Fruit fly (Drosophila melanogaster) whole organism, prepupa: ENCODE results near the gene senju.

Experiments
- Blimp-1 ChIP-seq: fragments of 200-800 bp; sonication (Bioruptor generic); optimal IDR thresholded peaks from 3 replicates; lab custom pipeline; 2017; ENCODE audit warnings: missing biosample characterization, missing genetic modification characterization, mild to moderate bottlenecking, moderate library complexity, missing genetic modification reagents
- CG10631 ChIP-seq: fragments of 200-800 bp; sonication (Bioruptor generic); optimal IDR thresholded peaks from 2 replicates; lab custom pipeline; 2016; ENCODE audit warnings: missing biosample characterization, missing genetic modification characterization
- CG10669 ChIP-seq: fragments of 200-800 bp; sonication (Bioruptor generic); optimal IDR thresholded peaks from 3 replicates; lab custom pipeline; 2018; ENCODE audit warnings: missing biosample characterization, mild to moderate bottlenecking, missing genetic modification characterization, moderate library complexity
- CG11762 ChIP-seq: fragments of 200-800 bp; sonication (Bioruptor generic); optimal IDR thresholded peaks from 3 replicates; lab custom pipeline; 2016; ENCODE audit warnings: missing biosample characterization, missing genetic modification characterization; ENCODE audit not compliant: insufficient read depth
- CG11902 ChIP-seq: fragments of 200-800 bp; sonication (Bioruptor generic); optimal IDR thresholded peaks from 3 replicates; lab custom pipeline; 2016; ENCODE audit warnings: missing biosample characterization, missing genetic modification characterization
- CG1621 ChIP-seq: fragments of 200-800 bp; sonication (Bioruptor generic); optimal IDR thresholded peaks from 3 replicates; lab custom pipeline; 2018; ENCODE audit warnings: missing biosample characterization, mild to moderate bottlenecking, missing genetic modification characterization
- CG16779 ChIP-seq: fragments of 200-800 bp; sonication (Bioruptor generic); optimal IDR thresholded peaks from 3 replicates; lab custom pipeline; 2017; ENCODE audit warnings: missing biosample characterization, mild to moderate bottlenecking, missing genetic modification characterization
- CG31627 ChIP-seq: fragments of 200-800 bp; sonication (Bioruptor generic); optimal IDR thresholded peaks from 3 replicates; lab custom pipeline; 2016; ENCODE audit warnings: missing biosample characterization, missing genetic modification characterization
- CG32006 ChIP-seq: fragments of 200-800 bp; sonication (Bioruptor generic); optimal IDR thresholded peaks from 3 replicates; lab custom pipeline; 2017; ENCODE audit warnings: missing biosample characterization, mild to moderate bottlenecking, missing genetic modification characterization
- CG4318 ChIP-seq: fragments of 200-800 bp; sonication (Bioruptor generic); optimal IDR thresholded peaks from 3 replicates; lab custom pipeline; 2017; ENCODE audit warnings: missing biosample characterization, mild to moderate bottlenecking, missing genetic modification characterization
- CG6163 ChIP-seq: fragments of 200-800 bp; sonication (Bioruptor generic); IDR thresholded peaks from 3 replicates; pipeline ENCODE4 v1.3.6; 2022; ENCODE audit warnings: missing biosample characterization, missing genetic modification characterization
- CG6792 ChIP-seq: fragments of 200-800 bp; sonication (Bioruptor generic); optimal IDR thresholded peaks from 3 replicates; lab custom pipeline; 2016; ENCODE audit warnings: missing biosample characterization, missing genetic modification characterization
- CG6854 ChIP-seq: fragments of 200-800 bp; sonication (Bioruptor generic); optimal IDR thresholded peaks from 2 replicates; lab custom pipeline; 2017; ENCODE audit warnings: missing biosample characterization, mild to moderate bottlenecking, missing genetic modification characterization
- CG7368 ChIP-seq: fragments of 200-800 bp; sonication (Bioruptor generic); optimal IDR thresholded peaks from 3 replicates; lab custom pipeline; 2016; ENCODE audit warnings: missing biosample characterization, missing genetic modification characterization
- CG8119 ChIP-seq: fragments of 200-800 bp; sonication (Bioruptor generic); IDR thresholded peaks from 3 replicates; pipeline ENCODE4 v1.3.6; 2022; ENCODE audit warnings: missing biosample characterization, missing genetic modification characterization
- CG8319 ChIP-seq: fragments of 200-800 bp; sonication (Bioruptor generic); optimal IDR thresholded peaks from 3 replicates; lab custom pipeline; 2016; ENCODE audit warnings: missing biosample characterization, missing genetic modification characterization
- Eip75B ChIP-seq: fragments of 200-800 bp; sonication (Bioruptor generic); optimal IDR thresholded peaks from 3 replicates; lab custom pipeline; 2016; ENCODE audit warnings: missing biosample characterization, missing genetic modification characterization
- Eip78C ChIP-seq: fragments of 200-800 bp; sonication (Bioruptor generic); peaks from one replicate; lab custom pipeline; 2016; ENCODE audit warnings: missing biosample characterization, missing genetic modification characterization
- Eip93F ChIP-seq: fragments of 200-800 bp; sonication (Bioruptor generic); optimal IDR thresholded peaks from 2 replicates; lab custom pipeline; 2016; ENCODE audit warnings: missing biosample characterization, mild to moderate bottlenecking, missing genetic modification characterization
- Ets21C ChIP-seq: fragments of 200-800 bp; sonication (Bioruptor generic); optimal IDR thresholded peaks from 3 replicates; lab custom pipeline; 2016; ENCODE audit warnings: missing biosample characterization, missing genetic modification characterization
- Hr38 ChIP-seq: sonication (Bioruptor generic); optimal IDR thresholded peaks from 2 replicates; lab custom pipeline; 2016; ENCODE audit warnings: missing biosample characterization, missing genetic modification characterization
- Hr39 ChIP-seq: fragments of 200-800 bp; sonication (Bioruptor generic); optimal IDR thresholded peaks from 2 replicates; lab custom pipeline; 2016; ENCODE audit warnings: missing biosample characterization, missing genetic modification characterization
- Hr4 ChIP-seq: fragments of 200-800 bp; sonication (Bioruptor generic); optimal IDR thresholded peaks from 3 replicates; lab custom pipeline; 2016; ENCODE audit warnings: missing biosample characterization, missing genetic modification characterization
- Lpt ChIP-seq: fragments of 200-800 bp; sonication (Bioruptor generic); optimal IDR thresholded peaks from 3 replicates; lab custom pipeline; 2016; ENCODE audit warnings: missing biosample characterization, missing genetic modification characterization
- Met ChIP-seq: fragments of 200-800 bp; sonication (Bioruptor generic); optimal IDR thresholded peaks from 3 replicates; lab custom pipeline; 2016; ENCODE audit warnings: missing biosample characterization, missing genetic modification characterization
- OdsH ChIP-seq: fragments of 200-800 bp; sonication (Bioruptor generic); optimal IDR thresholded peaks from 3 replicates; lab custom pipeline; 2016; ENCODE audit warnings: missing biosample characterization, missing genetic modification characterization
- Smox ChIP-seq: fragments of 200-800 bp; sonication (Bioruptor generic); optimal IDR thresholded peaks from 3 replicates; lab custom pipeline; 2016; ENCODE audit warnings: missing biosample characterization, missing genetic modification characterization
- Sox102F ChIP-seq: fragments of 200-800 bp; sonication (Bioruptor generic); optimal IDR thresholded peaks from 2 replicates; lab custom pipeline; 2016; ENCODE audit warnings: missing biosample characterization, mild to moderate bottlenecking, missing genetic modification characterization
- Sox14 ChIP-seq: fragments of 200-800 bp; sonication (Bioruptor generic); optimal IDR thresholded peaks from 3 replicates; lab custom pipeline; 2016; ENCODE audit warnings: missing biosample characterization, missing genetic modification characterization
- Sox15 ChIP-seq: fragments of 200-800 bp; sonication (Bioruptor generic); optimal IDR thresholded peaks from 3 replicates; lab custom pipeline; 2016; ENCODE audit warnings: missing biosample characterization, missing genetic modification characterization
- achi ChIP-seq: fragments of 200-800 bp; sonication (Bioruptor generic); optimal IDR thresholded peaks from 3 replicates; lab custom pipeline; 2016; ENCODE audit warnings: missing biosample characterization, missing genetic modification characterization
- acj6 ChIP-seq: fragments of 200-800 bp; sonication (Bioruptor generic); optimal IDR thresholded peaks from 3 replicates; lab custom pipeline; 2016; ENCODE audit warnings: missing biosample characterization, missing genetic modification characterization
- dac ChIP-seq: fragments of 200-800 bp; sonication (Bioruptor generic); optimal IDR thresholded peaks from 2 replicates; lab custom pipeline; 2017; ENCODE audit warnings: missing biosample characterization, mild to moderate bottlenecking, missing genetic modification characterization
- dsx ChIP-seq: fragments of 200-800 bp; optimal IDR thresholded peaks from 3 replicates; lab custom pipeline; 2019; ENCODE audit warnings: missing biosample characterization, mild to moderate bottlenecking, missing genetic modification characterization, moderate library complexity; ENCODE audit not compliant: poor library complexity, severe bottlenecking
- eg ChIP-seq: fragments of 200-800 bp; sonication (Bioruptor generic); IDR thresholded peaks from 3 replicates; pipeline ENCODE4 v1.3.6; 2022; ENCODE audit warnings: missing biosample characterization, missing genetic modification characterization
- fd59A ChIP-seq: fragments of 200-800 bp; sonication (Bioruptor generic); optimal IDR thresholded peaks from 2 replicates; lab custom pipeline; 2017; ENCODE audit warnings: missing biosample characterization, mild to moderate bottlenecking, missing genetic modification characterization, missing genetic modification reagents
- fkh ChIP-seq: fragments of 200-800 bp; sonication (Bioruptor generic); optimal IDR thresholded peaks from 3 replicates; lab custom pipeline; 2017; ENCODE audit warnings: missing biosample characterization, mild to moderate bottlenecking, missing genetic modification characterization, moderate library complexity
- net ChIP-seq: fragments of 200-800 bp; sonication (Bioruptor generic); optimal IDR thresholded peaks from 3 replicates; lab custom pipeline; 2016; ENCODE audit warnings: missing biosample characterization, missing genetic modification characterization
- spab ChIP-seq: fragments of 200-800 bp; sonication (Bioruptor generic); optimal IDR thresholded peaks from 2 replicates; lab custom pipeline; 2017; ENCODE audit warnings: missing biosample characterization, mild to moderate bottlenecking, missing genetic modification characterization, missing genetic modification reagents
- ss ChIP-seq, 2 experiments: fragments of 200-800 bp; sonication (Bioruptor generic); optimal IDR thresholded peaks; 2 replicates in 1 of 2; 3 replicates in 1 of 2; lab custom pipeline; 2017 to 2018; ENCODE audit warnings: mild to moderate bottlenecking in 2 of 2, missing biosample characterization in 2 of 2, missing genetic modification characterization in 2 of 2, moderate library complexity in 1 of 2
- svp ChIP-seq: fragments of 200-800 bp; sonication (Bioruptor generic); peaks from one replicate; lab custom pipeline; 2016; ENCODE audit warnings: missing biosample characterization, missing genetic modification characterization
- vri ChIP-seq: fragments of 200-800 bp; sonication (Bioruptor generic); optimal IDR thresholded peaks from 3 replicates; lab custom pipeline; 2016; ENCODE audit warnings: missing biosample characterization, mild to moderate bottlenecking, missing genetic modification characterization

Gene senju

DNA sequence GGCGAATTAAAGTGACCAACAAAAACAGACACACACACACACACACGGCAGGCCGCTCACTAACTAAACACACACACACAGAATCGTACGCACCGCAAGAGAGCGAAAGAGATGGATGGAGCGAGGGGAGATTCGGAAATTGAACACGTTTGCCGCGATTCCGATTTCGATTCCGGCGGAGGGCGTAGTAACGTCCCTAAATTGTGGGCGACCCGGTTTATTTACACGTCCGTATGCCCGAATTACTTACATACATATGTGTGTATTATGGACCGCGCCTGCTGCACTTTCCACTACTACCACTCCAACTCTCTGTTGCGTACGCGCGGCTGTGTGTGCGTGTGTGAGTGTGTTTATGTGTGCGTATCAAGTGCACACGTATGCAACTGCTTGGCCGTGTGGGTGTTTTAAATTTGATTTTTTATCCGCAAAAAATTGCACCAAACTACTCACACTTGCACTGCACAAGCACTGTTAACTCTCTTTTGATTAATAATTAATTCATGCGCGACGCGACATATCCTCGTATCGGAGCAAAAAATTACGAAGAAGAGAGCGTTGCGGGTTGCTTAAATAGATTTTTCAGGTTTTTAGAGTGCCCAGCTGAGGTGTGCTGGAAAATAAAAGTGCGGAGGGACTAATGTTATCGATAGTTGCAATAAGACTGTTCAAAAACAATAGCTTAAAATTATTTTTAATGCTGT is 40.5 kb downstream of the senju start, which contains the start of gene Pgant5 (continued):
- TF ChIP-seq CG16779 (peak; percentile 46), ss (GFP tag; optimal IDR thresholded peaks at IDR 0.05; lab: Kevin White, UChicago) (peak; percentile 9 to 52), CG7368 (no peak), spab (no peak), dac (GFP tag; lab: Kevin White, UChicago) (no peak), Blimp-1 (GFP tag; lab: Kevin White, UChicago) (no peak), CG6163 (no peak), Eip78C (GFP tag; lab: Kevin White, UChicago) (peak; percentile 73), Hr4 (no peak), CG8319 (GFP tag; lab: Kevin White, UChicago) (no peak), CG10631 (GFP tag; lab: Kevin White, UChicago) (no peak), CG31627 (GFP tag; lab: Kevin White, UChicago) (no peak), Eip75B (GFP tag; lab: Kevin White, UChicago) (peak; percentile 20), fkh (GFP tag; lab: Kevin White, UChicago) (peak; percentile 78), svp (GFP tag; lab: Kevin White, UChicago) (peak; percentile 70), CG6854 (GFP tag; lab: Kevin White, UChicago) (peak; percentile 36), Hr39 (GFP tag; lab: Kevin White, UChicago) (no peak), OdsH (no peak), acj6 (no peak), CG11902 (GFP tag; lab: Kevin White, UChicago) (no peak), Met (peak; percentile 15), dsx (GFP tag; lab: Kevin White, UChicago) (peak; percentile 26), CG11762 (GFP tag; lab: Kevin White, UChicago) (no peak), Smox (GFP tag; lab: Kevin White, UChicago) (no peak)

DNA sequence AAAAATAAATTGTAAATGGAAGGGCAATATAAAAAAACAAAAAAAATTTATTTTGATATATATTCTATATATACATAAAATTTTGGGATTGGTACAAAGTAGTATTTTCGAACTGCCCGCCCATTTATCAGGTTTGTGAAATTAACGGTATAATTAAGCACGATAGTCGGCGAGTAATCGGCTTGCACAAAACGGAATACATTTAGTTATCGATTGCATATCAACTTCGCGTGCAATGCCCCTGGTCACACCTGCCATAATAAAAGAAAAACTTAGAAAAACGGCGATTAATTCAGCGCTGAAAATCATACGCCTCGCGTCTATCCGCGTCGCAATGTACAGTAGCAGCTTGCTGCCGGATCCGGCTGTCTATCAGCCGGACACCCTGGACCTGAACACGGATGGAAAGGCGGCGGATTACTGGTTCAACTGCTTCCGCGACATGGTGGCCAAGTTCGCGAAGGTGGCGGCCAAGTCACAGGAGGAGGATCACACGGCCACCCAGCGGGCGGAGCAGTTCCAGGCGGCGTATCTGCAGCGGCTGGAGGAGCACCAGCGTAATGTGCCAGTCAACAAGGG is 41.2 kb downstream of the senju start, which contains the start of gene CG5828:
Gene CG5828 (plus strand): TSS at position 205 of the 579 bp plus-strand sequence.
- peak; percentile 31 for TF ChIP-seq Eip78C (GFP tag; lab: Kevin White, UChicago)
- no peak for TF ChIP-seq fd59A (GFP tag; lab: Kevin White, UChicago)
- no peak for TF ChIP-seq CG32006 (GFP tag; lab: Kevin White, UChicago)
- no peak for TF ChIP-seq achi
- TF ChIP-seq Sox102F (GFP tag; lab: Kevin White, UChicago) = no peak
- no peak for TF ChIP-seq CG6792 (GFP tag; lab: Kevin White, UChicago)

DNA sequence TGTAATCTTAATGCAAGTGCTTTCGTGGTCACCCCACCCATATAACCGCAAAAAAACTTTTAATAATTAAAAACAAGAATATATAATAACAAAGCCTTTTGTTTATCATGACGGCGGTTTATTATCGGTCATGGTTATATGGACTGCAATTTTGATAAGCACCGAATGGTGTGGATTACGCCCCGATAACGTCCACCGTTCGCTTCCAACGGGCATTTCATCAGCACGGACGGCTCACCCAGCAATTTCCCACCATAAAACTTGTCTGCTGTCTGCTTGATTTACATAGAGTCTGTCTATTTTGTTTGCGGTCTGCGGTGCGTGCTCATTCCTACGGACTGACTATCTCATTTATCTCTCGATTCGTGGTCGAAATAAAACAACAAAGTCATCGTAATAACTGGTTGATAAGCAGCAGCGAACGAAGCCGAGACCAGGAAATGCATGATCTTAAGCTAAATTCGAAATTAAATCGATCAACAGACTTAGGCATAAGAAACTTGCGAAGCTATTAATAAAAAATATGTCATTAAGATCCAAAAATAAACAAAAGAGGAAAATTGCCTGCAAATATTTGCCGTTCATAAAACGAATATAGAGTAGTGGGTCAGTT is 42.8 kb downstream of the senju start:
- peak; percentile 53 for TF ChIP-seq fkh (GFP tag; lab: Kevin White, UChicago)
- peak; percentile 29 for TF ChIP-seq Eip78C (GFP tag; lab: Kevin White, UChicago)
- TF ChIP-seq Lpt = no peak
- TF ChIP-seq vri (GFP tag; lab: Kevin White, UChicago) = peak; percentile 77
- TF ChIP-seq Eip93F (GFP tag; lab: Kevin White, UChicago) = peak; percentile 69
- TF ChIP-seq CG8119 = no peak

DNA sequence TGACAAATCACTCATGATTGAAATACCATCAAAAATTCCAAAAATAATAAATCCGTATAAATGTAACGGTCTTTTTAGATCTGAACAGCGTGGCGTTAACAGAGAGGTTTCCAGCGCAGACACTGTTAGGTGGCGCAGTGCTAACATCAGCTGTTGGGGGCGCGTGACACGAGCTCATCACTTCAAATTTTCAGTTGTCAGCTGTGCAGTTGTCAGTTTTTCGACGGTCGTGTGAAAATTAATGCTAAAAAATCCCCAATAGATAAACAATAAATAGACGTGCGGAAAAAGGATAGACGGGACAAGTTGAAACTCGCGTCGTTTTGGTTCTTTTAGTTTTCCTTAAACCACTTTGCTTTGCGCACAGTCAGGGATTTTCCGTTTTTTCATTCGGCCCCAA is 43.6 kb downstream of the senju start, which contains the start of gene CG4230:
Gene CG4230 (plus strand): TSS at position 6 of the 400 bp plus-strand sequence.
- no peak for TF ChIP-seq Sox15 (GFP tag; lab: Kevin White, UChicago)
- no peak for TF ChIP-seq CG8319 (GFP tag; lab: Kevin White, UChicago)
- no peak for TF ChIP-seq Hr4
- no peak for TF ChIP-seq fkh (GFP tag; lab: Kevin White, UChicago)
- TF ChIP-seq Sox14 (GFP tag; lab: Kevin White, UChicago) = no peak
- TF ChIP-seq eg (GFP tag; lab: Robert Waterston, UW) = no peak
- TF ChIP-seq Eip93F (GFP tag; lab: Kevin White, UChicago) = no peak
- peak; percentile 87 for TF ChIP-seq achi
- no peak for TF ChIP-seq CG32006 (GFP tag; lab: Kevin White, UChicago)
- TF ChIP-seq CG7368 = no peak
- TF ChIP-seq CG1621 (tag; lab: Kevin White, UChicago) = peak; percentile 71
- no peak for TF ChIP-seq Ets21C (GFP tag; lab: Kevin White, UChicago)
- no peak for TF ChIP-seq Hr38 (GFP tag; lab: Kevin White, UChicago)
- no peak for TF ChIP-seq acj6
- no peak for TF ChIP-seq Blimp-1 (GFP tag; lab: Kevin White, UChicago)
- no peak for TF ChIP-seq ss (GFP tag; optimal IDR thresholded peaks at IDR 0.05; lab: Kevin White, UChicago)
- TF ChIP-seq CG8119 = no peak
- TF ChIP-seq CG4318 = no peak
- TF ChIP-seq svp (GFP tag; lab: Kevin White, UChicago) = no peak
- no peak for TF ChIP-seq net (GFP tag; lab: Kevin White, UChicago)
- no peak for TF ChIP-seq CG10669
- TF ChIP-seq Eip78C (GFP tag; lab: Kevin White, UChicago) = peak; percentile 52
- no peak for TF ChIP-seq CG6792 (GFP tag; lab: Kevin White, UChicago)
- TF ChIP-seq fd59A (GFP tag; lab: Kevin White, UChicago) = no peak
